Worm (Caenorhabditis elegans): ENCODE measurements around the gene M01H9.2.

Gene M01H9.2

DNA sequence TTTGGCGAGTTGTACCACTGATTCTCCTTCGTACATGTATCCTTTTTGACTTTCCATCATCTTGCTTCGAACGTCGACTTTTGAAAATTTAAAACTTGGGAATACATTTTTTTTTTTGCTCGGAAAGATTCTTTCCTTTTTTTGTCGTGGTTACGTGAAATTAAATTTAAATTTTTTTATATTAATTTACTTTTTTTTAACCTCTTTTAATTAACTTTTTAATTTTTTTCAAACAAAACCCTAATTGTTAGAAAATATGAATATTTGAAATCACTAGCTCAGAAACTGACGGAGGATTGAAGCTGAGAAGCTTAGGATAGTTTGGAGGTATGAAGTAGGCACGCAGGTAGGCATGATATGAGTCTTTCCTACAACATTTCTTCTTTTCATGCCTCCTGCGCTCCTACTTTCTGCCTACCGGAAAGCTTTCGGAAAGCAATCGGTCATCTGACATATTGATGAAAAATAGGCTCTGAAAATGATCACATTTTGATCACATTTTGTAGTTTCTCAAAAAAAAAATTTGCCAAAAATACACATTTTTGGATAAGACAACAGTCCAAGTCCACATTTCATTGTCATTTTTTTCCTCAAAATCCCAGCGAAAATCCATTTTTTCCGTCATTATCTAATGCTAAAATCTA lies 28.5 kb downstream of the M01H9.2 start, which contains the start of the genes R08C7.8 and R08C7.4:
Gene R08C7.8, minus strand, starts transcription at position 101 of the 644 bp plus-strand sequence.
Gene R08C7.4, plus strand, starts transcription at position 594 of the 644 bp plus-strand sequence.
- TF ChIP-seq R02D3.7 (tag; optimal IDR thresholded peaks at IDR 0.05) (no peak), lin-11 (tag; optimal IDR thresholded peaks at IDR 0.05) (no peak), blmp-1 (tag; optimal IDR thresholded peaks at IDR 0.05; ENCODE audit: insufficient read depth) (no peak)

DNA sequence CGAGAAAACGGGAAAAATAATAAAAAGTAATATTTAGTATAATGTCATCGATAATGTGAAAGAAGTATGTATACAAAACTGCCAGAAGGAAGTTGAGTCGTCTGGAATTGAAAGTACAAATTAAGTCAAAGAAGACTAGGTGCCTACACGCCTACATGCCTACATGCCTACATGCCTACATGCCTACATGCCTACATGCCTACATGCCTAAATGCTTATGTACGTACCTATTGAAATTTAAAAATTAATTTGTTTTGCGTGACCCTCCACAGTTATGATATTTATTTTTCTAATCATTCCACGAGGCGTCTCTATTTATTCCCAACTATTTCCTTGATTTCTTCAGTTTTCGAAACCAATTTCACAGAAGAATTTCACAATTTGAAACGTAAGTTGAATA lies 33.1 kb downstream of the M01H9.2 start, which contains the start of the genes str-185 and R08C7.5:
Gene str-185, minus strand, starts transcription at position 101 of the 400 bp plus-strand sequence.
Gene R08C7.5, plus strand, starts transcription at position 329 of the 400 bp plus-strand sequence.
- TF ChIP-seq egl-27 (tag; optimal IDR thresholded peaks at IDR 0.05): no peak
- no peak for TF ChIP-seq fos-1 (tag; optimal IDR thresholded peaks at IDR 0.05)
- no peak for TF ChIP-seq lsy-2 (tag; optimal IDR thresholded peaks at IDR 0.05)

DNA sequence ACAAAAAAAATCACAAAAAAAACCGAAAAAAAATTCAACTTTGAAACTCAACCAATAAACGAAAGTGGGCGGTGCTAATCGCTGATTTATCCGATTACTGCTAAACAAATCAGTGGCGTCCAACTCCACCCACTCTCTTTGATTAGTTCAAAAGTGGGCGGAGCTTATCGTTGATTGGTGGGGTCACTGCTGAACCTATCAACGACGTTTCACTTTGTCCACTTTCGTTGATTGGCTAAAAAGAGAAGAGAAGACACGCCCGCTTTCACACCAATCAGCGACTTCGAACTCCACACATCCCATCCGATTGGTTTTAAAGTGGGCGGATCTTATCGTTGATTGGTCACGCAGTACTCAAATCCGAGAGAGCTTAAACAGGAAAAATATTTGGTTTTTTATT lies 39.1 kb downstream of the M01H9.2 start:
- TF ChIP-seq alr-1 (tag; optimal IDR thresholded peaks at IDR 0.05) (no peak), zag-1 (tag; optimal IDR thresholded peaks at IDR 0.05) (no peak), ceh-16 (tag; optimal IDR thresholded peaks at IDR 0.05) (no peak), elt-1 (tag; optimal IDR thresholded peaks at IDR 0.05) (no peak), mab-5 (tag; optimal IDR thresholded peaks at IDR 0.05) (no peak), ceh-82 (tag; optimal IDR thresholded peaks at IDR 0.05) (no peak), nhr-21 (tag; optimal IDR thresholded peaks at IDR 0.05) (no peak), gmeb-1 (tag; optimal IDR thresholded peaks at IDR 0.05) (no peak), unc-39 (tag; optimal IDR thresholded peaks at IDR 0.05) (no peak), unc-62 (GFP tag; optimal IDR thresholded peaks at IDR 0.05) (no peak)

DNA sequence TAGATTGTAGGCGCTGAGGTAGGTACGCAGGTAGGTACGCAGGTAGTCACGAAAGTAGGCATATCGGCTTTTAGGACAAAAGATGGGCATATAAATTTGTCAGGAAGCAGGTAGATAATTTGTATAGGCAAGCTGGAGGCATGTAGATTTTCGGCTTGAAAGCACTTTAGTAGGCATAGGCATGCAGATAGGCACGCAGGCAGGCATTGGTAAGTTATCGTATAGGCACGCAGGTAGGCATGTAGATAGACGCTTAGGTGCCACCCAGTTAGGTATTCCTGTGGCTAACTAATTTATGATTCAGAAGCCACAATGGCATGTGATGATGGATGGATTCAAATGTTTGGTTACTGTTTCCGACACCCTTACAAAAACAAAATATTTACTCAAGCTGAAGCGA lies 40.0 kb downstream of the M01H9.2 start:
- TF ChIP-seq elt-3 (tag; optimal IDR thresholded peaks at IDR 0.05): no peak

DNA sequence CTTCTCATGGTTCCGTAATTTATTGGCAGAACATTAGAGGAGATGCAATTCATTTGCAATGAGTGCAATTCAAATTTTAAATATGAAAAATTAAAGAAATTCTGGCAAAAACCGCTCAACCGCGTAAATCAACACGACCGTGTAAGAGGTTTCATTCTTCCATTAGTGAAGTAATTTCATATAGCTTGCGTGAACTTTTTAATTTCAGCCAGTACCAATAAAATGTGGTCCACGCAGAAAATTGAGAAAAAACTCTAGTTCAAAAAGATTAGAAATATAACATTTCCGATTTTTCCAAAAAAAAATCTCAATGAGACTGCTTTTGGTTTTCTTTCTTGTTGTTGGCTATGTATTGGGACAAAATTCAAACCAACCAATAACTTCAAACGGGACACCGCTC lies 41.0 kb downstream of the M01H9.2 start, which contains the start of gene clec-175:
Gene clec-175, plus strand, starts transcription at position 301 of the 400 bp plus-strand sequence.
- TF ChIP-seq ZK546.5 (tag; optimal IDR thresholded peaks at IDR 0.05) (no peak), R02D3.7 (tag; optimal IDR thresholded peaks at IDR 0.05) (no peak), lin-39 (tag; optimal IDR thresholded peaks at IDR 0.05) (no peak), egl-27 (tag; optimal IDR thresholded peaks at IDR 0.05) (no peak), snpc-4 (tag; optimal IDR thresholded peaks at IDR 0.05) (no peak), nhr-12 (tag; optimal IDR thresholded peaks at IDR 0.05) (no peak), nhr-6 (tag; optimal IDR thresholded peaks at IDR 0.05) (no peak), nhr-10 (tag; optimal IDR thresholded peaks at IDR 0.05) (no peak), elt-1 (tag; optimal IDR thresholded peaks at IDR 0.05) (no peak), ztf-4 (tag; optimal IDR thresholded peaks at IDR 0.05) (no peak), lin-13 (GFP tag; optimal IDR thresholded peaks at IDR 0.05) (no peak), unc-39 (tag; optimal IDR thresholded peaks at IDR 0.05) (no peak), sma-3 (GFP tag; optimal IDR thresholded peaks at IDR 0.05) (no peak), dmd-4 (tag; optimal IDR thresholded peaks at IDR 0.05) (no peak), ceh-16 (tag; optimal IDR thresholded peaks at IDR 0.05) (no peak)

DNA sequence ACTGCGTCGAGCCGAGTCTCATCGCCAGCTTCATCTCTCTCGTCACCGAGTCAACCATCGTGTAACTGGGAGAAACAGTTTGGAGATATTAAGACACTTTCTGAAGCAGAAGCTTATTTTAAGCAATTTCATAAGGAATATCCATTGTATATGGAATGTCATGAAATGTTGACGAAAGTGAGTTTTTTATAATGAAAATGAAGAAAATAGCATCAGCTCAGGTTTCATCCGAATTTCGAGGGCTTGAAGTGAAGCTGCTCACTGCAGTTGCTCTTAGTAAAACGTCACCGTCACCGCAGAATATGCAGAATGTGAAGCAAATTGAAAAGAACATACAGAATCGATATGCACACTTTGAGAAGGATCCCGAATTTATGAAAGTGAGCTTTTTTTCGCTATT lies 49.9 kb downstream of the M01H9.2 start:
- TF ChIP-seq dmd-4 (tag; optimal IDR thresholded peaks at IDR 0.05) (no peak), ceh-82 (tag; optimal IDR thresholded peaks at IDR 0.05) (no peak), nhr-21 (tag; optimal IDR thresholded peaks at IDR 0.05) (no peak), alr-1 (tag; optimal IDR thresholded peaks at IDR 0.05) (no peak), gmeb-1 (tag; optimal IDR thresholded peaks at IDR 0.05) (no peak), Y55F3AM.14 (GFP tag; optimal IDR thresholded peaks at IDR 0.05) (no peak), nhr-6 (tag; optimal IDR thresholded peaks at IDR 0.05) (no peak), nhr-237 (tag; optimal IDR thresholded peaks at IDR 0.05) (no peak), ztf-11 (tag; optimal IDR thresholded peaks at IDR 0.05) (no peak), nhr-11 (tag; optimal IDR thresholded peaks at IDR 0.05) (no peak), mdl-1 (tag; optimal IDR thresholded peaks at IDR 0.05) (no peak), C34F6.9 (tag; optimal IDR thresholded peaks at IDR 0.05) (no peak), nhr-10 (tag; optimal IDR thresholded peaks at IDR 0.05) (no peak), nhr-23 (tag; optimal IDR thresholded peaks at IDR 0.05) (no peak), lin-11 (tag; optimal IDR thresholded peaks at IDR 0.05) (no peak), F13H6.1 (tag; optimal IDR thresholded peaks at IDR 0.05) (no peak), ama-1 (optimal IDR thresholded peaks at IDR 0.05) (no peak), elt-1 (tag; optimal IDR thresholded peaks at IDR 0.05) (no peak), ztf-1 (GFP tag; conservative IDR thresholded peaks at IDR 0.05) (no peak), zag-1 (tag; optimal IDR thresholded peaks at IDR 0.05) (no peak)

Measured in whole organism, L2 larva.